Worm (Caenorhabditis elegans) whole organism, early embryonic: Measurements from ENCODE around the gene F45H10.2.

Source experiments
- B0310.2 ChIP-seq: sonication (generic microtip); optimal IDR thresholded peaks from 2 replicates; lab custom pipeline; 2016; ENCODE audit warnings: mild to moderate bottlenecking, missing genetic modification characterization, missing compliant biosample characterization
- F13C5.2 ChIP-seq: sonication (generic microtip); optimal IDR thresholded peaks from 2 replicates; lab custom pipeline; 2017; ENCODE audit warnings: mild to moderate bottlenecking, missing genetic modification characterization, inconsistent platforms, missing compliant biosample characterization
- aly-1 ChIP-seq: sonication (generic microtip); optimal IDR thresholded peaks from 2 replicates; lab custom pipeline; 2016; ENCODE audit warnings: missing genetic modification characterization, missing compliant biosample characterization
- ama-1 ChIP-seq: fragments of 150-350 bp; optimal IDR thresholded peaks from 2 replicates; lab custom pipeline; 2014
- ceh-13 ChIP-seq: fragments of 200-800 bp; sonication (Bioruptor generic); optimal IDR thresholded peaks from 2 replicates; lab custom pipeline; 2018; ENCODE audit warnings: mild to moderate bottlenecking, missing genetic modification characterization, missing compliant biosample characterization
- ceh-36 ChIP-seq: sonication (generic microtip); optimal IDR thresholded peaks from 2 replicates; lab custom pipeline; 2016; ENCODE audit warnings: missing genetic modification characterization, inconsistent platforms, missing compliant biosample characterization
- ets-7 ChIP-seq: sonication (generic microtip); optimal IDR thresholded peaks from 2 replicates; lab custom pipeline; 2016; ENCODE audit warnings: missing genotype, missing genetic modification characterization, missing compliant biosample characterization
- flt-1 ChIP-seq: fragments of 200-800 bp; sonication (Bioruptor generic); IDR thresholded peaks from 2 replicates; pipeline ENCODE4 v1.3.6; 2022; ENCODE audit warnings: missing genetic modification characterization, missing compliant biosample characterization
- hmbx-1 ChIP-seq: sonication (generic microtip); optimal IDR thresholded peaks from 2 replicates; lab custom pipeline; 2016; ENCODE audit warnings: mild to moderate bottlenecking, missing genetic modification characterization, missing compliant biosample characterization
- hmg-4 ChIP-seq: fragments of 200-800 bp; sonication (Bioruptor generic); optimal IDR thresholded peaks from 2 replicates; lab custom pipeline; 2018; ENCODE audit warnings: mild to moderate bottlenecking, missing genetic modification characterization, missing compliant biosample characterization
- hnd-1 ChIP-seq: sonication (generic microtip); optimal IDR thresholded peaks from 2 replicates; lab custom pipeline; 2016; ENCODE audit warnings: missing genetic modification characterization, missing compliant biosample characterization
- pes-1 ChIP-seq: fragments of 200-800 bp; sonication (Bioruptor generic); IDR thresholded peaks from 2 replicates; pipeline ENCODE4 v1.3.6; 2022; ENCODE audit warnings: missing genetic modification reagents, missing genetic modification characterization, missing compliant biosample characterization
- scrt-1 ChIP-seq: fragments of 200-800 bp; sonication (Bioruptor generic); IDR thresholded peaks from 2 replicates; pipeline ENCODE4 v1.3.6; 2022; ENCODE audit warnings: missing genetic modification characterization, missing compliant biosample characterization
- sea-1 ChIP-seq: fragments of 200-800 bp; sonication (Bioruptor generic); conservative IDR thresholded peaks from 2 replicates; pipeline ENCODE4 v1.3.6; 2022; ENCODE audit warnings: missing genetic modification characterization, missing compliant biosample characterization
- tbx-11 ChIP-seq: fragments of 200-800 bp; sonication (Bioruptor generic); IDR thresholded peaks from 2 replicates; pipeline ENCODE4 v1.3.6; 2022; ENCODE audit warnings: missing genetic modification characterization, missing compliant biosample characterization
- tbx-37 ChIP-seq: fragments of 200-800 bp; sonication (Bioruptor generic); conservative IDR thresholded peaks from 2 replicates; pipeline ENCODE4 v1.3.6; 2022; ENCODE audit warnings: missing genetic modification reagents, missing genetic modification characterization, missing compliant biosample characterization
- tra-4 ChIP-seq: sonication (generic microtip); optimal IDR thresholded peaks from 2 replicates; lab custom pipeline; 2017; ENCODE audit warnings: missing genetic modification characterization, missing compliant biosample characterization

The F45H10.2 gene

DNA sequence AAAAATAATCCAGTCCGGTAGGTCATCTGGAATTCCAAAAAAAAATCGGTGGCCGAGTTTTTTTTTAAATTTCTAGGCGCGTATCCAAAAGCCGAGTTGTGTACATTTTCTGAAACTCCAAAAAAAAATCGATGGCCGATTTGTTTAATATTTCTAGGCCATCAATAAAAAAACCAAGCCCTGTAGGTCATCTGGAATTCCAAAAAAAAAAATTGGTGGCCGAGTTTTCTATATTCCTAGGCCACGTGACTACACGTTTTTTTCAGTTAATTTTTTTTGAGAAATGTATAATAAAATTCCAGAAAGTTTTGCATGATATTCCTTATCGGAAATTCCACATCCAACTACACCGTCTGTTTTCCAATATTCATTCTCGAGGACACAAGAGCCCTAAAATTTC, 24.8 kb upstream of the F45H10.2 start, which contains the start of gene sre-45:
Gene sre-45, plus strand, starts transcription at position 301 of the 400 bp plus-strand sequence.
- no peak for TF ChIP-seq hmbx-1 (tag; lab: Kevin White, UChicago)
- TF ChIP-seq hnd-1 (tag; lab: Kevin White, UChicago), result no peak

DNA sequence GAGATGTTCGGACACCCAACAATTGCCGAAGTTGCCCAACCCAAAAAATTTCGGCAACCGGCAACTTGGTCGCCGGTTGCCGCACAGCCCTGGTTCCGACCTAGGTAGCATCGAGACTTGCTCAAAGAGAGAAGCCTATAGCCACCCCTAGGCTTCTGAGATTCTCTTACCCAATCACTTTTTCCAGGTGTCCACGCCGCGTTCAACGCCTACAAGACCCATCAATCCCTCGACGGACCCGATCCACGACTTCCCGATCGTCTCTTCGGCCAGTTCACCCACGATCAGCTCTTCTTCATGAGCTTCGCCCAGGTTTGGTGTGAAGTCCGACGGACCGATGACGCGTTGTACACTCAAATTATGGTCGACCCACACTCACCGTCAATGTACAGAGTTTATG, 23.0 kb upstream of the F45H10.2 start:
- TF ChIP-seq tbx-11 (no peak), tbx-37 (GFP tag; lab: Robert Waterston, UW) (no peak), tra-4 (no peak), hmbx-1 (tag; lab: Kevin White, UChicago) (no peak), F13C5.2 (tag; lab: Kevin White, UChicago) (no peak), hmg-4 (GFP tag; lab: Kevin White, UChicago) (no peak), ama-1 (no peak), B0310.2 (tag; lab: Kevin White, UChicago) (no peak), scrt-1 (GFP tag; lab: Robert Waterston, UW) (no peak), ceh-13 (GFP tag; lab: Kevin White, UChicago) (no peak), hnd-1 (tag; lab: Kevin White, UChicago) (no peak), ets-7 (no peak), flt-1 (GFP tag; lab: Robert Waterston, UW) (no peak), pes-1 (GFP tag; lab: Robert Waterston, UW) (no peak), ceh-36 (tag; lab: Kevin White, UChicago) (no peak), sea-1 (GFP tag; lab: Robert Waterston, UW) (no peak), aly-1 (tag; lab: Kevin White, UChicago) (no peak)

DNA sequence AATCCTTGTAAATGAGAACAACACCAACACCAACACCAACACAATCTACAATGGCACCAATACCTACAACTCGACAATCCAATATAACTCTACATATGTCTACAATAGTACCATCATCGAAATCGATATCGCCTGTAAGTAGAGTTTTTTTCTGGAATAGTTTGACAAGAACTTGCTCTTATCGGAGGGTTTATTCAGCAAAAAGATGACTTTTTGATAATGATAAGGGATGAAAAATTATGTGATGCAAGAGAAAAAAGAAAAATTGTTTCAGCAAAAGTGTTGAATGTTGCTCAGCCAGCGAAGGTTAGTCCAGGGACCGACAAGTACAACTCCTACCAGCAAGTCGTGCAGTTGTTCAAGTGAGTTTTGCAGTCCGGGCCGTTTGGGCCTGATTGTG, 15.8 kb upstream of the F45H10.2 start:
- TF ChIP-seq ama-1, result no peak

DNA sequence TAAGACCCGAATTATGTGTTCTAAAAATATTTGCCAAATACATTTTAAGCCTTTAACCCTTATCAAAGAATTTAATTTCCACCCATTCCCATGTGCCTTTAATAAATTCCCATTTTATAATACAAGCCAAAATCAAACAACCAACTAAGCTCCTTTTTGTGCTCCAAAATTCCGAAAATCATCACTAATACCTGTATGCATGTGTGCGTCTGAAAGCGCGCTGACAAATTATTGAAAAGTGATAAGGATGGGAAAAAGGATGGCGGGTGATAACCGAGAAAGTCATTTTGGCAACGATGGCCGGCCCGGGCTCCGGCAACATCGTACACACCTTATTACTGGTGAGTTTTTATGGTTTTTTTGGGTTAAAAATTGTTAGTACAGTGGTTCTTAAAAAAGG, 14.7 kb upstream of the F45H10.2 start, which contains the start of gene nep-17:
Gene nep-17, plus strand, starts transcription at position 285 of the 400 bp plus-strand sequence.
- TF ChIP-seq hmg-4 (GFP tag; lab: Kevin White, UChicago) (no peak), ceh-36 (tag; lab: Kevin White, UChicago) (no peak), ama-1 (no peak), pes-1 (GFP tag; lab: Robert Waterston, UW) (no peak), hnd-1 (tag; lab: Kevin White, UChicago) (no peak), ets-7 (no peak), B0310.2 (tag; lab: Kevin White, UChicago) (no peak), aly-1 (tag; lab: Kevin White, UChicago) (no peak), F13C5.2 (tag; lab: Kevin White, UChicago) (no peak), tbx-11 (no peak), tbx-37 (GFP tag; lab: Robert Waterston, UW) (no peak), flt-1 (GFP tag; lab: Robert Waterston, UW) (no peak), hmbx-1 (tag; lab: Kevin White, UChicago) (no peak)

DNA sequence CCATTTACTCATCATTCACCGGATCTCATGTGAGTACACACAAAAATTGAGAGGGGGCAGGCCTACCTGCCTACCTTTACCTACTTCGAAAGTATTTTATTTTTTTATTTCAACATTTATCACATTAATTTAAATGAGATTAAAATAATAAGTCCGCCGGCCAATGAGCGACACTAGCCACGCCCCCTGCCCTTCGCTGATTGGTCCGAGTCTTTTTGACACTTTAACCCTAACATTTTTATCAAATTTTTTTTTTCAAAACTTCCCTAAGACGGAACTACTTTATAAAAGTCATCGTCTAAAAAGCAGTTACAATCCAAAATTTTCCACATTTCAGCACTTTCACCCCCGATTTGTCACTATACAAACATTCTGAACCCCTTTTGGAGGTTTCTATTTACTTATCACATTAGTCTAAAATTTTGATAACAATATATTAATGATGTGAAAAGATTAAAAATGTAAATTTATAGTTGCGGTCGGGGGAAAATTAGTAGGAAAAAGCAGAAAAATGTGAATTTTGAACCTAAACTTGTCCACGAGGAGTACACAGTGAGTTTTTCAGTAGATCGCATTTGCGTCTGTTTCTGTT, 13.2 kb upstream of the F45H10.2 start:
- TF ChIP-seq ets-7, result no peak
- no peak for TF ChIP-seq B0310.2 (tag; lab: Kevin White, UChicago)
- no peak for TF ChIP-seq F13C5.2 (tag; lab: Kevin White, UChicago)
- no peak for TF ChIP-seq hnd-1 (tag; lab: Kevin White, UChicago)
- no peak for TF ChIP-seq tbx-11
- TF ChIP-seq ama-1, result no peak
- TF ChIP-seq ceh-13 (GFP tag; lab: Kevin White, UChicago), result no peak

DNA sequence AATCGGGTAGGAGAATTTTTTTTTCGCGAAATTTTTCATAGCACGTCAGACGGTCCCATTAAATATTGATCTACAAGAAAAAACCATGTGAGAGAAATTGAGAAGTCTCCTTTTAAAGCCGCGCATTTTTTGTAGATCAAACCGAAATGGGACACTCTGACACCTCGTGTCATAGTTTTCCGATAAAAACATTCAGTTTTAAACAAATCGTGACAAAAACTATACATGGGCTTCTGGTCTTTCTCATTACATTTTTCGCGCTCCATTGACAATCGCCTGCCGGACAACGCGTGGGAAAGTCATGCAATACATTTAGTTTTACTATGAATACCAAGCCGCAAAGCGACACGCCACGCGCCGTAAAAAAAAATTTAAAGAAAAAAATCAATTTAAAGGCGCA, 12.5 kb upstream of the F45H10.2 start:
- no peak for TF ChIP-seq ceh-36 (tag; lab: Kevin White, UChicago)
- no peak for TF ChIP-seq ets-7
- TF ChIP-seq flt-1 (GFP tag; lab: Robert Waterston, UW), result no peak
- TF ChIP-seq ama-1, result no peak
- no peak for TF ChIP-seq scrt-1 (GFP tag; lab: Robert Waterston, UW)
- no peak for TF ChIP-seq ceh-13 (GFP tag; lab: Kevin White, UChicago)
- TF ChIP-seq tbx-37 (GFP tag; lab: Robert Waterston, UW), result no peak
- TF ChIP-seq pes-1 (GFP tag; lab: Robert Waterston, UW), result no peak
- TF ChIP-seq F13C5.2 (tag; lab: Kevin White, UChicago), result no peak

DNA sequence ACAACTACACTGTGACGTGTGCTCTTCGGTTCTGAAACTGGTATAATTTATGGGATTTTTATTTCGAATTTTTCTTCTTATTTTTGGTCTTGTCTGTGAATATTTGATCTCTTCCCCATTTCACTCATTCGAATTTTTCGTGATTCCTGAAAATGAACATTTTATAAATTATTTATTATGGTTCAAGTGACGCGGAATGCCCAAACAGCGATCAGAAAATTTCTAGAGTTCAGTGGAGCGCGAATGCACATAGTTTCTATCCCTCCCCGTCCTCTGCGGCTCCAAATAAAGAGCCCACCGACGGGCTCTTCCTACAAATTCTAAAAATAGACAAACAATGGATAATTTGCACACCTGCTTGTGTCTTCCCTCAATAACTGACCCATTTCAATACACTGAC, 10.8 kb upstream of the F45H10.2 start, which contains the start of gene F54F11.1:
Gene F54F11.1, plus strand, starts transcription at position 301 of the 400 bp plus-strand sequence.
- no peak for TF ChIP-seq hnd-1 (tag; lab: Kevin White, UChicago)
- TF ChIP-seq hmbx-1 (tag; lab: Kevin White, UChicago), result no peak

DNA sequence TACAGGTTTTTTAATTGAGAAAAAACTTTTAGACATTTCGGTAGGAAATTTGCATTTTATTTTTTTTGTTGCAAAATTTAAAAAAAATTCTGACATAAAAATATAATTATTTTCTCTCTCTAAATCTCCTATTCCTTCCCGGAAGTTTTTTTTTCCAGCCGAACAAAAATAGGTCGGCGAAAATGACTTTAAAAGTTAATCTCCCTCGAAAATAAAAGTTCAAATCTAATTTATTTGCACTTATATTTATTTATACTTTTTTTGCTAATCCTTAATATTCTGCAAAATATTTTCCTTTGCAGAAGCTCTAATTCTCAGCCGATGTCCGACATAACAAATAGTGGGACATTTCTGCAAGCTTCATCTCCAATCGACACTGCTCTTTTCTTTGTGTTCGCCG, 8.7 kb upstream of the F45H10.2 start, which contains the start of gene F45H10.5:
Gene F45H10.5, plus strand, starts transcription at position 301 of the 400 bp plus-strand sequence.
- TF ChIP-seq aly-1 (tag; lab: Kevin White, UChicago), result no peak
- no peak for TF ChIP-seq ama-1
- TF ChIP-seq scrt-1 (GFP tag; lab: Robert Waterston, UW), result no peak
- TF ChIP-seq sea-1 (GFP tag; lab: Robert Waterston, UW), result no peak
- TF ChIP-seq tra-4, result no peak
- no peak for TF ChIP-seq ceh-36 (tag; lab: Kevin White, UChicago)
- TF ChIP-seq pes-1 (GFP tag; lab: Robert Waterston, UW), result no peak
- TF ChIP-seq F13C5.2 (tag; lab: Kevin White, UChicago), result no peak
- TF ChIP-seq hnd-1 (tag; lab: Kevin White, UChicago), result no peak
- no peak for TF ChIP-seq hmbx-1 (tag; lab: Kevin White, UChicago)
